Worm (Caenorhabditis elegans) whole organism, L2 larva: Measurements from ENCODE around the gene lgc-49.

Experiments used
- C34F6.9 ChIP-seq: fragments of 150-350 bp; optimal IDR thresholded peaks from 2 replicates; lab custom pipeline; 2014; ENCODE audit warnings: missing biosample characterization, missing genetic modification characterization
- R02D3.7 ChIP-seq: fragments of 150-350 bp; optimal IDR thresholded peaks from 2 replicates; lab custom pipeline; 2014; ENCODE audit warnings: missing biosample characterization, missing genetic modification characterization
- ZK546.5 ChIP-seq: sonication (generic microtip); optimal IDR thresholded peaks from 2 replicates; lab custom pipeline; 2017; ENCODE audit warnings: missing biosample characterization, missing genetic modification characterization
- ama-1 ChIP-seq: fragments of 150-350 bp; optimal IDR thresholded peaks from 2 replicates; lab custom pipeline; 2018; ENCODE audit warnings: inconsistent platforms
- blmp-1 ChIP-seq: sonication (generic microtip); optimal IDR thresholded peaks from 2 replicates; lab custom pipeline; 2017; ENCODE audit warnings: missing genetic modification characterization, mild to moderate bottlenecking, missing compliant biosample characterization, antibody characterized with exemption, moderate library complexity; ENCODE audit not compliant: insufficient read depth
- egl-27 ChIP-seq: sonication (generic microtip); optimal IDR thresholded peaks from 3 replicates; lab custom pipeline; 2017; ENCODE audit warnings: missing biosample characterization, missing genetic modification reagents, missing genetic modification characterization
- elt-1 ChIP-seq: fragments of 150-350 bp; optimal IDR thresholded peaks from 2 replicates; lab custom pipeline; 2014; ENCODE audit warnings: missing biosample characterization, missing genetic modification characterization
- lin-11 ChIP-seq: fragments of 150-350 bp; sonication (generic microtip); optimal IDR thresholded peaks from 2 replicates; lab custom pipeline; 2014; ENCODE audit warnings: missing biosample characterization, missing genetic modification characterization, inconsistent platforms, mixed read lengths
- lin-13 ChIP-seq: fragments of 150-350 bp; optimal IDR thresholded peaks from 2 replicates; lab custom pipeline; 2014; ENCODE audit warnings: missing biosample characterization, missing genetic modification reagents, missing genetic modification characterization
- nhr-10 ChIP-seq: sonication (generic microtip); optimal IDR thresholded peaks from 2 replicates; lab custom pipeline; 2017; ENCODE audit warnings: missing biosample characterization, missing genetic modification characterization
- nhr-23 ChIP-seq: fragments of 150-350 bp; optimal IDR thresholded peaks from 2 replicates; lab custom pipeline; 2014; ENCODE audit warnings: missing biosample characterization, missing genetic modification reagents, missing genetic modification characterization
- unc-62 ChIP-seq: fragments of 150-350 bp; optimal IDR thresholded peaks from 2 replicates; lab custom pipeline; 2014; ENCODE audit warnings: missing biosample characterization, missing genetic modification reagents, missing genetic modification characterization
- zag-1 ChIP-seq: fragments of 150-350 bp; optimal IDR thresholded peaks from 2 replicates; lab custom pipeline; 2014; ENCODE audit warnings: missing biosample characterization, missing genetic modification characterization

DNA sequence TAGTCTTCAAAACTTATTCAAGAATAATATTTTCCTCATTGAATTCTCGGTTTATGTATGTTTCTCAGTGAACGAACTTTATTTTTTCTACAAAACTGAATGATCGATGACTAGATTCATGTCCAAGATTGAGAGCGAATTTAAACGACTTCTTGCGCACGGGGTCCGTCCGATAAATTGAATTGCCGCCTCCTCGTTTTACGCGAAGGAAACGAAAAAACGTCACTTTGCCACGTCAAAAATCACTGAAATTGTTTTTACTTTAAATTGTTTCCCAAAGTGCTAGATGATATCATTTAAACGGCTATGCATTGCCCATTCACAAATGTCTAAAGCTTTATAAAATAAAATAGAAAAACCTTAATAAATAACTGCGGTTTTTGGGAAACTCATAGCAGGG lies 23.3 kb upstream of the lgc-49 start:
- TF ChIP-seq ZK546.5 (tag; lab: Kevin White, UChicago) (no peak), ama-1 (lab: Kevin White, UChicago) (no peak), egl-27 (tag; lab: Kevin White, UChicago) (no peak), zag-1 (no peak), nhr-23 (tag; lab: Kevin White, UChicago) (no peak), lin-13 (no peak), blmp-1 (tag; lab: Kevin White, UChicago) (no peak), R02D3.7 (tag; lab: Kevin White, UChicago) (no peak), elt-1 (no peak), nhr-10 (tag; lab: Kevin White, UChicago) (no peak), unc-62 (GFP tag; lab: Kevin White, UChicago) (no peak), lin-11 (tag; lab: Kevin White, UChicago) (no peak), C34F6.9 (tag; lab: Kevin White, UChicago) (no peak)
